Worm (Caenorhabditis elegans) whole organism, midembryonic: ENCODE data around the gene col-98.

Experiments used
- T22C8.4 ChIP-seq: fragments of 200-800 bp; sonication (Bioruptor generic); IDR thresholded peaks from 2 replicates; pipeline ENCODE4 v1.3.6; 2022; ENCODE audit warnings: missing genetic modification characterization, missing compliant biosample characterization
- cog-1 ChIP-seq: sonication (generic microtip); optimal IDR thresholded peaks from 2 replicates; lab custom pipeline; 2016; ENCODE audit warnings: missing genetic modification characterization, missing compliant biosample characterization
- flt-1 ChIP-seq: fragments of 200-800 bp; sonication (Bioruptor generic); IDR thresholded peaks from 2 replicates; pipeline ENCODE4 v1.3.6; 2022; ENCODE audit warnings: missing genetic modification characterization, missing compliant biosample characterization
- med-1 ChIP-seq: sonication (generic microtip); optimal IDR thresholded peaks from 2 replicates; lab custom pipeline; 2017; ENCODE audit warnings: missing genetic modification characterization, mild to moderate bottlenecking, missing compliant biosample characterization, antibody characterized with exemption, missing genetic modification reagents; ENCODE audit not compliant: insufficient read depth
- ref-1 ChIP-seq: fragments of 200-800 bp; sonication (Bioruptor generic); conservative IDR thresholded peaks from 2 replicates; pipeline ENCODE4 v1.3.6; 2022; ENCODE audit warnings: missing genetic modification reagents, missing genetic modification characterization, missing compliant biosample characterization
- ztf-23 ChIP-seq: fragments of 200-800 bp; sonication (Bioruptor generic); IDR thresholded peaks from 2 replicates; pipeline ENCODE4 v1.3.6; 2022; ENCODE audit warnings: missing genetic modification reagents, missing genetic modification characterization, missing compliant biosample characterization
- ztf-29 ChIP-seq: fragments of 200-800 bp; sonication (Bioruptor generic); IDR thresholded peaks from 2 replicates; pipeline ENCODE4 v1.3.6; 2022; ENCODE audit warnings: missing genetic modification reagents, missing genetic modification characterization, missing compliant biosample characterization

- TF ChIP-seq ztf-23 (GFP tag; lab: Robert Waterston, UW), result no peak
- TF ChIP-seq T22C8.4, result no peak
- TF ChIP-seq ztf-29 (GFP tag; lab: Robert Waterston, UW), result no peak
- TF ChIP-seq med-1 (GFP tag; lab: Kevin White, UChicago), result no peak
- TF ChIP-seq flt-1 (GFP tag; lab: Robert Waterston, UW), result no peak
- TF ChIP-seq ref-1 (GFP tag; lab: Robert Waterston, UW), result no peak
- TF ChIP-seq cog-1 (tag; lab: Kevin White, UChicago), result no peak
Observed at ce11 chrIII:12990997-12991396, 27.8 kb upstream of the col-98 start, which contains the start of gene ZK1010.12.
